Worm (Caenorhabditis elegans) whole organism, L4 larva: ENCODE results near the gene F32F2.4.

Experiments used
- F37D6.2 ChIP-seq: sonication (generic microtip); optimal IDR thresholded peaks from 2 replicates; lab custom pipeline; 2016; ENCODE audit warnings: mild to moderate bottlenecking, missing genetic modification characterization, missing compliant biosample characterization
- R02D3.7 ChIP-seq: fragments of 150-350 bp; sonication (generic microtip); optimal IDR thresholded peaks from 3 replicates; lab custom pipeline; 2014; ENCODE audit warnings: missing biosample characterization, missing genetic modification characterization
- T20F7.1 ChIP-seq: fragments of 200-800 bp; sonication (Bioruptor generic); optimal IDR thresholded peaks from 2 replicates; lab custom pipeline; 2018; ENCODE audit warnings: mild to moderate bottlenecking, missing genetic modification characterization, missing compliant biosample characterization
- Y105C5A.15 ChIP-seq: fragments of 200-800 bp; sonication (Bioruptor generic); IDR thresholded peaks from 2 replicates; pipeline ENCODE4 v1.3.6; 2022; ENCODE audit warnings: missing genetic modification characterization, missing compliant biosample characterization
- Y48G9A.11 ChIP-seq: fragments of 200-800 bp; sonication (Bioruptor generic); IDR thresholded peaks from 2 replicates; pipeline ENCODE4 v1.3.6; 2022; ENCODE audit warnings: missing genetic modification reagents, missing genetic modification characterization, missing compliant biosample characterization
- ZK337.2 ChIP-seq: fragments of 200-800 bp; sonication (Bioruptor generic); IDR thresholded peaks from 2 replicates; pipeline ENCODE4 v1.3.6; 2022; ENCODE audit warnings: missing genetic modification reagents, missing genetic modification characterization, missing compliant biosample characterization
- aly-2 ChIP-seq: sonication (generic microtip); optimal IDR thresholded peaks from 2 replicates; lab custom pipeline; 2018; ENCODE audit warnings: missing biosample characterization, missing genetic modification characterization
- ama-1 ChIP-seq: fragments of 150-350 bp; optimal IDR thresholded peaks from 2 replicates; lab custom pipeline; 2014; ENCODE audit warnings: inconsistent platforms, mixed read lengths
- ceh-20 ChIP-seq: fragments of 200-800 bp; sonication (Bioruptor generic); IDR thresholded peaks from 2 replicates; pipeline ENCODE4 v1.3.6; 2022; ENCODE audit warnings: missing genetic modification reagents, missing genetic modification characterization, missing compliant biosample characterization
- ceh-28 ChIP-seq: fragments of 150-350 bp; optimal IDR thresholded peaks from 2 replicates; lab custom pipeline; 2014; ENCODE audit warnings: missing biosample characterization, missing genetic modification reagents, missing genetic modification characterization
- cey-2 ChIP-seq: sonication (generic microtip); optimal IDR thresholded peaks from 3 replicates; lab custom pipeline; 2017; ENCODE audit warnings: missing genetic modification characterization, mild to moderate bottlenecking, missing compliant biosample characterization, antibody characterized with exemption, borderline replicate concordance; ENCODE audit not compliant: insufficient read depth
- daf-8 ChIP-seq: fragments of 200-800 bp; sonication (Bioruptor generic); IDR thresholded peaks from 2 replicates; pipeline ENCODE4 v1.3.6; 2022; ENCODE audit warnings: missing genetic modification characterization, missing compliant biosample characterization
- dmd-6 ChIP-seq: fragments of 200-800 bp; sonication (Bioruptor generic); IDR thresholded peaks from 2 replicates; pipeline ENCODE4 v1.3.6; 2022; ENCODE audit warnings: missing genetic modification reagents, missing genetic modification characterization, missing compliant biosample characterization
- dpl-1 ChIP-seq: fragments of 150-350 bp; optimal IDR thresholded peaks from 2 replicates; lab custom pipeline; 2014; ENCODE audit warnings: missing biosample characterization, missing genetic modification reagents, missing genetic modification characterization
- egl-27 ChIP-seq: sonication (generic microtip); optimal IDR thresholded peaks from 3 replicates; lab custom pipeline; 2017; ENCODE audit warnings: missing biosample characterization, missing genetic modification reagents, missing genetic modification characterization
- egl-43 ChIP-seq: fragments of 200-800 bp; sonication (Bioruptor generic); IDR thresholded peaks from 2 replicates; pipeline ENCODE4 v1.3.6; 2022; ENCODE audit warnings: missing genetic modification reagents, missing genetic modification characterization, missing compliant biosample characterization
- gei-8 ChIP-seq: fragments of 200-800 bp; sonication (Bioruptor generic); optimal IDR thresholded peaks from 2 replicates; lab custom pipeline; 2018; ENCODE audit warnings: mild to moderate bottlenecking, missing genetic modification characterization, missing compliant biosample characterization
- lin-1 ChIP-seq: fragments of 200-800 bp; sonication (Bioruptor generic); IDR thresholded peaks from 2 replicates; pipeline ENCODE4 v1.3.6; 2022; ENCODE audit warnings: missing genetic modification reagents, missing genetic modification characterization, missing compliant biosample characterization
- lin-38 ChIP-seq: fragments of 200-800 bp; sonication (Bioruptor generic); IDR thresholded peaks from 2 replicates; pipeline ENCODE4 v1.3.6; 2022; ENCODE audit warnings: missing genetic modification reagents, missing genetic modification characterization, missing compliant biosample characterization
- lin-39 ChIP-seq: fragments of 150-350 bp; optimal IDR thresholded peaks from 2 replicates; lab custom pipeline; 2014; ENCODE audit warnings: missing biosample characterization, missing genetic modification reagents, missing genetic modification characterization
- madf-5 ChIP-seq, 2 experiments: fragments of 200-800 bp; sonication (Bioruptor generic); IDR thresholded peaks; 2 replicates each; pipeline ENCODE4 v1.3.6; 2022; ENCODE audit warnings: missing compliant biosample characterization in 2 of 2, missing genetic modification characterization in 2 of 2
- nhr-111 ChIP-seq: fragments of 200-800 bp; sonication (Bioruptor generic); optimal IDR thresholded peaks from 2 replicates; lab custom pipeline; 2018; ENCODE audit warnings: mild to moderate bottlenecking, missing genetic modification characterization, missing compliant biosample characterization
- nhr-237 ChIP-seq: sonication (generic microtip); optimal IDR thresholded peaks from 2 replicates; lab custom pipeline; 2017; ENCODE audit warnings: missing biosample characterization, missing genetic modification characterization
- nhr-28 ChIP-seq: fragments of 150-350 bp; optimal IDR thresholded peaks from 2 replicates; lab custom pipeline; 2014; ENCODE audit warnings: missing biosample characterization, missing genetic modification characterization
- nhr-42 ChIP-seq: fragments of 200-800 bp; sonication (Bioruptor generic); IDR thresholded peaks from 2 replicates; pipeline ENCODE4 v1.3.6; 2022; ENCODE audit warnings: missing genetic modification characterization, missing compliant biosample characterization
- nhr-6 ChIP-seq: fragments of 150-350 bp; optimal IDR thresholded peaks from 2 replicates; lab custom pipeline; 2014; ENCODE audit warnings: missing biosample characterization, missing genetic modification characterization
- nhr-77 ChIP-seq: fragments of 150-350 bp; optimal IDR thresholded peaks from 2 replicates; lab custom pipeline; 2014; ENCODE audit warnings: missing biosample characterization, missing genetic modification characterization
- pha-4 ChIP-seq, 2 experiments: fragments of 150-350 bp in 1 of 2; fragments of 200-800 bp in 1 of 2; sonication (Bioruptor generic) in 1 of 2; IDR thresholded peaks in 1 of 2; optimal IDR thresholded peaks in 1 of 2; 2 replicates each; pipeline versions ENCODE4 v1.3.6 to Lab custom; 2014 to 2022; ENCODE audit warnings: missing genetic modification characterization in 2 of 2, missing genetic modification reagents in 2 of 2, missing biosample characterization in 1 of 2, missing compliant biosample characterization in 1 of 2
- pqm-1 ChIP-seq: sonication (generic microtip); optimal IDR thresholded peaks from 2 replicates; lab custom pipeline; 2017; ENCODE audit warnings: missing biosample characterization, missing genetic modification characterization
- spr-3 ChIP-seq: fragments of 200-800 bp; sonication (Bioruptor generic); optimal IDR thresholded peaks from 2 replicates; lab custom pipeline; 2018; ENCODE audit warnings: mild to moderate bottlenecking, missing genetic modification characterization, missing compliant biosample characterization
- unc-39 ChIP-seq: sonication (generic microtip); optimal IDR thresholded peaks from 2 replicates; lab custom pipeline; 2017; ENCODE audit warnings: missing biosample characterization, missing genetic modification characterization
- unc-62 ChIP-seq, 3 experiments: fragments of 150-350 bp in 1 of 3; sonication (generic microtip); optimal IDR thresholded peaks in 2 of 3; peaks in 1 of 3; 1 replicate in 1 of 3; 2 replicates in 2 of 3; lab custom pipeline; 2014 to 2017; ENCODE audit warnings: missing biosample characterization in 3 of 3, missing genetic modification characterization in 3 of 3, missing genetic modification reagents in 3 of 3, missing genotype in 1 of 3
- vab-7 ChIP-seq: fragments of 200-800 bp; sonication (Bioruptor generic); IDR thresholded peaks from 2 replicates; pipeline ENCODE4 v1.3.6; 2022; ENCODE audit warnings: missing genetic modification reagents, missing genetic modification characterization, missing compliant biosample characterization

The F32F2.4 gene

ce11 chrV:13262781-13263318 lies 13.2 kb upstream of the F32F2.4 start (continued):
- TF ChIP-seq cey-2 (tag; lab: Kevin White, UChicago) = no peak
- TF ChIP-seq nhr-42 = 0 out of 2 replicates have a peak, but pooled peaks have one; percentile 24

- no peak for TF ChIP-seq nhr-42
- no peak for TF ChIP-seq gei-8 (GFP tag; lab: Kevin White, UChicago)
- no peak for TF ChIP-seq nhr-237 (tag; lab: Kevin White, UChicago)
- TF ChIP-seq ceh-28 (tag; lab: Kevin White, UChicago) = no peak
- no peak for TF ChIP-seq lin-39 (tag; lab: Kevin White, UChicago)
- no peak for TF ChIP-seq Y48G9A.11 (GFP tag; lab: Robert Waterston, UW)
- TF ChIP-seq ceh-20 (GFP tag; lab: Robert Waterston, UW) = no peak
- TF ChIP-seq lin-1 (GFP tag; lab: Robert Waterston, UW) = no peak
- no peak for TF ChIP-seq daf-8
- TF ChIP-seq egl-43 (GFP tag; lab: Robert Waterston, UW) = no peak
These were observed 11.8 kb upstream of the F32F2.4 start, which contains the start of gene zip-5 for ce11 chrV:13264245-13264644. zip-5 (plus strand) TSS chrV:13264545.

ce11 chrV:13265628-13266027 lies 10.4 kb upstream of the F32F2.4 start:
- no peak for TF ChIP-seq F37D6.2
- no peak for TF ChIP-seq gei-8 (GFP tag; lab: Kevin White, UChicago)
- no peak for TF ChIP-seq nhr-237 (tag; lab: Kevin White, UChicago)
- no peak for TF ChIP-seq aly-2 (tag; lab: Kevin White, UChicago)
- TF ChIP-seq nhr-77 (tag; lab: Kevin White, UChicago) = no peak
- no peak for TF ChIP-seq spr-3
- no peak for TF ChIP-seq ZK337.2 (GFP tag; lab: Robert Waterston, UW)
- TF ChIP-seq lin-38 (GFP tag; lab: Robert Waterston, UW) = no peak
- TF ChIP-seq R02D3.7 (tag; lab: Kevin White, UChicago) = no peak
- TF ChIP-seq pha-4 (GFP tag; IDR thresholded peaks at IDR 0.05; lab: Robert Waterston, UW) = no peak
- no peak for TF ChIP-seq pha-4 (tag; optimal IDR thresholded peaks at IDR 0.05; lab: Kevin White, UChicago)
- TF ChIP-seq nhr-28 = no peak
- TF ChIP-seq madf-5 (GFP tag; IDR thresholded peaks at IDR 0.05; lab: Robert Waterston, UW) = no peak

ce11 chrV:13266630-13267029 lies 9.4 kb upstream of the F32F2.4 start:
- TF ChIP-seq aly-2 (tag; lab: Kevin White, UChicago) = no peak
- no peak for TF ChIP-seq unc-39 (tag; lab: Kevin White, UChicago)
- no peak for TF ChIP-seq T20F7.1 (GFP tag; lab: Kevin White, UChicago)
- no peak for TF ChIP-seq ama-1 (lab: Kevin White, UChicago)
- TF ChIP-seq nhr-237 (tag; lab: Kevin White, UChicago) = no peak
- TF ChIP-seq dpl-1 = no peak
- TF ChIP-seq egl-27 (tag; lab: Kevin White, UChicago) = no peak
- no peak for TF ChIP-seq nhr-6 (tag; lab: Kevin White, UChicago)
- no peak for TF ChIP-seq F37D6.2
- TF ChIP-seq pqm-1 = peak; percentile 49
- no peak for TF ChIP-seq vab-7 (GFP tag; lab: Robert Waterston, UW)
- no peak for TF ChIP-seq nhr-111
- no peak for TF ChIP-seq unc-62 (GFP tag; optimal IDR thresholded peaks at IDR 0.05 in 1 of 2; lab: Kevin White, UChicago)
- TF ChIP-seq unc-62 (tag; optimal IDR thresholded peaks at IDR 0.05; lab: Kevin White, UChicago) = no peak
- TF ChIP-seq Y105C5A.15 (GFP tag; lab: Robert Waterston, UW) = no peak
- peak; percentile 53; the same call in 1 of the 2 replicates for TF ChIP-seq dmd-6 (GFP tag; lab: Robert Waterston, UW)
- no peak for TF ChIP-seq cey-2 (tag; lab: Kevin White, UChicago)
- TF ChIP-seq, all 104 proteins: peak for 2
